Worm (Caenorhabditis elegans): ENCODE results near the gene clec-258.

ce11 chrV:19794931-19795330 lies 6.7 kb downstream of the clec-258 start, which contains the start of gene M162.7:
- TF ChIP-seq elt-2 (tag; optimal IDR thresholded peaks at IDR 0.05) (no peak), ceh-45 (GFP tag; IDR thresholded peaks at IDR 0.05) (no peak), pha-4 (tag; optimal IDR thresholded peaks at IDR 0.05) (no peak), ama-1 (optimal IDR thresholded peaks at IDR 0.05) (no peak), sox-4 (tag; optimal IDR thresholded peaks at IDR 0.05) (no peak), Y22D7AL.16 (tag; optimal IDR thresholded peaks at IDR 0.05) (no peak), pax-1 (tag; optimal IDR thresholded peaks at IDR 0.05) (no peak), hlh-15 (tag; optimal IDR thresholded peaks at IDR 0.05) (no peak), lin-11 (tag; optimal IDR thresholded peaks at IDR 0.05) (no peak)

Data from whole organism, late embryonic.